Fruit fly (Drosophila melanogaster) whole organism, embryonic: Measurements from ENCODE around the gene CG9760.

Source experiments
- BEAF-32 ChIP-seq: fragments of 200-800 bp; sonication (Bioruptor generic); optimal IDR thresholded peaks from 3 replicates; lab custom pipeline; 2017; ENCODE audit warnings: missing biosample characterization, missing genetic modification characterization, mild to moderate bottlenecking, moderate library complexity, missing genetic modification reagents
- CG10274 ChIP-seq: fragments of 200-800 bp; sonication (Bioruptor generic); optimal IDR thresholded peaks from 3 replicates; lab custom pipeline; 2017; ENCODE audit warnings: missing biosample characterization, mild to moderate bottlenecking, missing genetic modification characterization
- CG10654 ChIP-seq: fragments of 200-800 bp; sonication (Bioruptor generic); optimal IDR thresholded peaks from 2 replicates; lab custom pipeline; 2016; ENCODE audit warnings: missing biosample characterization, missing genetic modification characterization
- CG11560 ChIP-seq: fragments of 200-800 bp; sonication (Bioruptor generic); IDR thresholded peaks from 3 replicates; pipeline ENCODE4 v1.3.6; 2022; ENCODE audit warnings: missing biosample characterization, missing genetic modification characterization
- CG12104 ChIP-seq: fragments of 200-800 bp; sonication (Bioruptor generic); optimal IDR thresholded peaks from 3 replicates; lab custom pipeline; 2016; ENCODE audit warnings: missing biosample characterization, missing genetic modification characterization
- CG14710 ChIP-seq: fragments of 200-800 bp; sonication (Bioruptor generic); optimal IDR thresholded peaks from 3 replicates; lab custom pipeline; 2019; ENCODE audit warnings: missing biosample characterization, mild to moderate bottlenecking, missing genetic modification characterization, moderate library complexity
- CG14860 ChIP-seq: fragments of 200-800 bp; sonication (Bioruptor generic); IDR thresholded peaks from 3 replicates; pipeline ENCODE4 v1.3.6; 2022; ENCODE audit warnings: missing biosample characterization, missing genetic modification characterization; ENCODE audit not compliant: partially characterized antibody
- CG16813 ChIP-seq: fragments of 200-800 bp; sonication (Bioruptor generic); IDR thresholded peaks from 3 replicates; pipeline ENCODE4 v1.3.6; 2022; ENCODE audit warnings: missing biosample characterization, missing genetic modification characterization; ENCODE audit not compliant: partially characterized antibody
- CG16815 ChIP-seq: fragments of 200-800 bp; sonication (Bioruptor generic); optimal IDR thresholded peaks from 3 replicates; lab custom pipeline; 2017; ENCODE audit warnings: missing biosample characterization, mild to moderate bottlenecking, missing genetic modification characterization
- CG17186 ChIP-seq: fragments of 200-800 bp; sonication (Bioruptor generic); optimal IDR thresholded peaks from 3 replicates; lab custom pipeline; 2017; ENCODE audit warnings: missing biosample characterization, missing genetic modification reagents, missing genetic modification characterization
- CG17359 ChIP-seq: fragments of 200-800 bp; sonication (Bioruptor generic); optimal IDR thresholded peaks from 3 replicates; lab custom pipeline; 2018; ENCODE audit warnings: missing biosample characterization, mild to moderate bottlenecking, missing genetic modification characterization, moderate library complexity
- CG2129 ChIP-seq: fragments of 200-800 bp; sonication (Bioruptor generic); IDR thresholded peaks from 2 replicates; pipeline ENCODE4 v1.3.6; 2022; ENCODE audit warnings: missing biosample characterization, missing genetic modification characterization; ENCODE audit not compliant: partially characterized antibody
- CG31441 ChIP-seq: fragments of 200-800 bp; sonication (Bioruptor generic); IDR thresholded peaks from 2 replicates; pipeline ENCODE4 v1.3.6; 2022; ENCODE audit warnings: missing biosample characterization, missing genetic modification characterization
- CG3726 ChIP-seq: fragments of 200-800 bp; sonication (Bioruptor generic); IDR thresholded peaks from 3 replicates; pipeline ENCODE4, ENCODE4 v1.3.6; 2022; ENCODE audit warnings: missing biosample characterization, missing genetic modification characterization
- CG4617 ChIP-seq: fragments of 200-800 bp; sonication (Bioruptor generic); optimal IDR thresholded peaks from 3 replicates; lab custom pipeline; 2016; ENCODE audit warnings: missing biosample characterization, missing genetic modification characterization, borderline replicate concordance
- CG6791 ChIP-seq: fragments of 200-800 bp; sonication (Bioruptor generic); IDR thresholded peaks from 3 replicates; pipeline ENCODE4 v1.3.6; 2022; ENCODE audit warnings: missing biosample characterization, missing genetic modification characterization; ENCODE audit not compliant: partially characterized antibody
- CG7357 ChIP-seq: fragments of 200-800 bp; sonication (Bioruptor generic); IDR thresholded peaks from 3 replicates; pipeline ENCODE4 v1.3.6; 2022; ENCODE audit warnings: missing biosample characterization, missing genetic modification characterization
- CG9727 ChIP-seq: fragments of 200-800 bp; sonication (Bioruptor generic); optimal IDR thresholded peaks from 3 replicates; lab custom pipeline; 2017; ENCODE audit warnings: missing biosample characterization, mild to moderate bottlenecking, missing genetic modification characterization
- Dll ChIP-seq: fragments of 200-800 bp; sonication (Bioruptor generic); IDR thresholded peaks from 4 replicates; pipeline ENCODE4 v1.3.6; 2022; ENCODE audit warnings: missing biosample characterization, missing genetic modification characterization; ENCODE audit not compliant: partially characterized antibody
- HLH4C ChIP-seq: fragments of 200-800 bp; sonication (Bioruptor generic); IDR thresholded peaks from 3 replicates; pipeline ENCODE4 v1.3.6; 2022; ENCODE audit warnings: missing biosample characterization, missing genetic modification characterization; ENCODE audit not compliant: partially characterized antibody
- HmgZ ChIP-seq: fragments of 200-800 bp; sonication (Bioruptor generic); optimal IDR thresholded peaks from 2 replicates; lab custom pipeline; 2018; ENCODE audit warnings: missing biosample characterization, mild to moderate bottlenecking, missing genetic modification characterization
- Hmr ChIP-seq: fragments of 200-800 bp; sonication (Bioruptor generic); optimal IDR thresholded peaks from 3 replicates; lab custom pipeline; 2017; ENCODE audit warnings: mild to moderate bottlenecking, missing biosample characterization, missing genetic modification reagents, missing genetic modification characterization
- Hr51 ChIP-seq, 2 experiments: fragments of 200-800 bp; sonication (Bioruptor generic); optimal IDR thresholded peaks; 2 replicates in 1 of 2; 3 replicates in 1 of 2; lab custom pipeline; 2016 to 2018; ENCODE audit warnings: missing biosample characterization in 2 of 2, missing genetic modification characterization in 2 of 2, mild to moderate bottlenecking in 1 of 2, moderate library complexity in 1 of 2
- MBD-R2 ChIP-seq: fragments of 200-800 bp; sonication (Bioruptor generic); IDR thresholded peaks from 2 replicates; pipeline ENCODE4 v1.3.6; 2022; ENCODE audit warnings: missing biosample characterization, missing genetic modification characterization
- MESR4 ChIP-seq: fragments of 200-800 bp; sonication (Bioruptor generic); optimal IDR thresholded peaks from 2 replicates; lab custom pipeline; 2018; ENCODE audit warnings: missing biosample characterization, mild to moderate bottlenecking, missing genetic modification characterization, moderate library complexity
- Mad ChIP-seq: fragments of 200-800 bp; sonication (Bioruptor generic); optimal IDR thresholded peaks from 2 replicates; lab custom pipeline; 2016; ENCODE audit warnings: missing biosample characterization, missing genetic modification characterization
- NK7.1 ChIP-seq: fragments of 200-800 bp; sonication (Bioruptor generic); optimal IDR thresholded peaks from 3 replicates; lab custom pipeline; 2016; ENCODE audit warnings: missing biosample characterization, missing genetic modification characterization
- Opbp ChIP-seq: fragments of 200-800 bp; sonication (Bioruptor generic); IDR thresholded peaks from 3 replicates; pipeline ENCODE4 v1.3.6; 2022; ENCODE audit warnings: missing biosample characterization, missing genetic modification characterization; ENCODE audit not compliant: partially characterized antibody
- PHDP ChIP-seq: fragments of 200-800 bp; sonication (Bioruptor generic); optimal IDR thresholded peaks from 3 replicates; lab custom pipeline; 2018; ENCODE audit warnings: missing biosample characterization, mild to moderate bottlenecking, missing genetic modification characterization, moderate library complexity
- Scr ChIP-seq: fragments of 200-800 bp; sonication (Bioruptor generic); IDR thresholded peaks from 2 replicates; pipeline ENCODE4 v1.3.6; 2022; ENCODE audit warnings: missing biosample characterization, missing genetic modification characterization; ENCODE audit not compliant: partially characterized antibody
- Sox100B ChIP-seq: fragments of 200-800 bp; sonication (Bioruptor generic); optimal IDR thresholded peaks from 3 replicates; lab custom pipeline; 2018; ENCODE audit warnings: missing biosample characterization, mild to moderate bottlenecking, missing genetic modification characterization
- Sry-δ ChIP-seq: fragments of 200-800 bp; sonication (Bioruptor generic); optimal IDR thresholded peaks from 2 replicates; lab custom pipeline; 2016; ENCODE audit warnings: missing biosample characterization, missing genetic modification characterization
- al ChIP-seq: fragments of 200-800 bp; sonication (Bioruptor generic); IDR thresholded peaks from 2 replicates; pipeline ENCODE4 v1.3.6; 2022; ENCODE audit warnings: missing biosample characterization, missing genetic modification characterization
- ato ChIP-seq: fragments of 200-800 bp; sonication (Bioruptor generic); IDR thresholded peaks from 2 replicates; pipeline ENCODE4 v1.3.6; 2022; ENCODE audit warnings: missing biosample characterization, missing genetic modification characterization; ENCODE audit not compliant: partially characterized antibody
- chinmo ChIP-seq: fragments of 200-800 bp; sonication (Bioruptor generic); IDR thresholded peaks from 4 replicates; pipeline ENCODE4 v1.3.6; 2022; ENCODE audit warnings: missing biosample characterization, missing genetic modification characterization; ENCODE audit not compliant: partially characterized antibody
- gce ChIP-seq: fragments of 200-800 bp; sonication (Bioruptor generic); IDR thresholded peaks from 3 replicates; pipeline ENCODE4 v1.3.6; 2022; ENCODE audit warnings: missing biosample characterization, missing genetic modification characterization
- gsb ChIP-seq: fragments of 200-800 bp; sonication (Bioruptor generic); IDR thresholded peaks from 2 replicates; pipeline ENCODE4 v1.3.6; 2022; ENCODE audit warnings: missing biosample characterization, missing genetic modification characterization
- knrl ChIP-seq: fragments of 200-800 bp; sonication (Bioruptor generic); IDR thresholded peaks from 3 replicates; pipeline ENCODE4 v1.3.6; 2022; ENCODE audit warnings: missing biosample characterization, missing genetic modification characterization; ENCODE audit not compliant: partially characterized antibody
- lola ChIP-seq, 3 experiments: fragments of >200 bp in 2 of 3; fragments of 200-800 bp in 1 of 3; sonication (Bioruptor generic) in 1 of 3; optimal IDR thresholded peaks; 2 replicates each; lab custom pipeline; 2017 to 2019; ENCODE audit warnings: missing biosample characterization in 3 of 3, missing genetic modification characterization in 3 of 3, mild to moderate bottlenecking in 1 of 3, moderate library complexity in 1 of 3
- mirr ChIP-seq: fragments of 200-800 bp; sonication (Bioruptor generic); optimal IDR thresholded peaks from 3 replicates; lab custom pipeline; 2018; ENCODE audit warnings: missing biosample characterization, mild to moderate bottlenecking, missing genetic modification characterization
- phol ChIP-seq: fragments of 200-800 bp; sonication (Bioruptor generic); optimal IDR thresholded peaks from 3 replicates; lab custom pipeline; 2018; ENCODE audit warnings: missing biosample characterization, mild to moderate bottlenecking, missing genetic modification characterization, moderate library complexity
- pzg ChIP-seq: fragments of 200-800 bp; sonication (Bioruptor generic); optimal IDR thresholded peaks from 3 replicates; lab custom pipeline; 2018; ENCODE audit warnings: missing biosample characterization, mild to moderate bottlenecking, missing genetic modification characterization, moderate library complexity
- salm ChIP-seq: fragments of 200-800 bp; sonication (Bioruptor generic); optimal IDR thresholded peaks from 2 replicates; lab custom pipeline; 2018; ENCODE audit warnings: missing biosample characterization, mild to moderate bottlenecking, missing genetic modification characterization
- tna ChIP-seq: fragments of 200-800 bp; sonication (Bioruptor generic); IDR thresholded peaks from 2 replicates; pipeline ENCODE4 v1.3.6; 2022; ENCODE audit warnings: missing biosample characterization, missing genetic modification characterization; ENCODE audit not compliant: partially characterized antibody
- unc-4 ChIP-seq: fragments of 200-800 bp; sonication (Bioruptor generic); IDR thresholded peaks from 2 replicates; pipeline ENCODE4 v1.3.6; 2022; ENCODE audit warnings: missing biosample characterization, missing genetic modification characterization; ENCODE audit not compliant: partially characterized antibody
- zen2 ChIP-seq: fragments of 200-800 bp; sonication (Bioruptor generic); IDR thresholded peaks from 3 replicates; pipeline ENCODE4 v1.3.6; 2022; ENCODE audit warnings: missing biosample characterization, missing genetic modification characterization; ENCODE audit not compliant: partially characterized antibody

The CG9760 gene

DNA sequence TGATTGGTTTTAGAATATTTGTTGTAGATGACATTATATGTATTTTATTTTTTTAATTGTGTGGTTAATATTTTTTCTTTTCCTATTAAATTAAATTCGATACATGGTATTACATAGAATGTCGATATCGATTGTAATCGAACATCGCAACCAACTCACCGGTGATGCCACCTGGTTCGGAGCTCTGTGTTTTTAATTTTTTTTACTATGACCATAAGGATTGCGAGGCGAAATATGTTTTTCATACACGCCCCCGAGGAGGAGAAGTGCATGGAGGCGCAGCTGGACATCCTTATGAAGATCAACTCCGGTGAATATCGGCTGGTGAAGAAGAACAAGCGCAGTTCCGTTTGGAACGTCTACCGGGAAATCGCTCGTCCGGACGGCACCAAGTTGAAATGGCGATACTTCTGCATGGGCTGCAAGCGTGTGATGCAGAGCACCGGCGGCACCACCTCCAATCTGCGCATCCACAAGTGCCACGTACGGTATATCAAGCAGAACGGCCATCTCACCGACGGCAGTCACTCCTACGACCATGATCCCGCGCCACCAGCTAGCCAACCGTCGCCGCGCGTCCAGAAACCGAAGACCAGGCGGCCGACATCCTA lies 43.6 kb downstream of the CG9760 start, which contains the start of gene CG11560 (continued):
- TF ChIP-seq gsb (GFP tag; lab: Robert Waterston, UW) (no peak), chinmo (GFP tag; lab: Robert Waterston, UW) (0 out of 4 replicates have a peak, but pooled peaks have one; percentile 29), lola (GFP tag; optimal IDR thresholded peaks at IDR 0.05; lab: Kevin White, UChicago) (no peak), CG10654 (no peak), Hr51 (GFP tag; optimal IDR thresholded peaks at IDR 0.05; lab: Kevin White, UChicago) (no peak), BEAF-32 (GFP tag; lab: Kevin White, UChicago) (peak; percentile 76), Sry-δ (GFP tag; lab: Kevin White, UChicago) (peak; percentile 61), pzg (peak; percentile 56), CG17359 (tag; lab: Kevin White, UChicago) (peak; percentile 83), CG17186 (GFP tag; lab: Kevin White, UChicago) (peak; percentile 1), Hmr (GFP tag; lab: Kevin White, UChicago) (no peak), CG10274 (no peak), CG9727 (GFP tag; lab: Kevin White, UChicago) (no peak), CG16815 (no peak), CG11560 (tag; lab: Robert Waterston, UW) (no peak; the same call in 2 of the 3 replicates), CG31441 (GFP tag; lab: Robert Waterston, UW) (no peak), tna (GFP tag; lab: Robert Waterston, UW) (0 out of 2 replicates have a peak, but pooled peaks have one; percentile 25), Scr (GFP tag; lab: Robert Waterston, UW) (peak; percentile 73), gce (no peak), knrl (GFP tag; lab: Robert Waterston, UW) (peak; percentile 42; the same call in 2 of the 3 replicates), CG7357 (GFP tag; lab: Robert Waterston, UW) (0 out of 3 replicates have a peak, but pooled peaks have one; percentile 36), Sox100B (GFP tag; lab: Kevin White, UChicago) (no peak), Dll (GFP tag; lab: Robert Waterston, UW) (peak; percentile 80), MBD-R2 (GFP tag; lab: Robert Waterston, UW) (peak; percentile 79), ato (GFP tag; lab: Robert Waterston, UW) (peak; percentile 26), zen2 (GFP tag; lab: Robert Waterston, UW) (peak; percentile 28; the same call in 1 of the 3 replicates), HmgZ (tag; lab: Kevin White, UChicago) (peak; percentile 16), CG14860 (GFP tag; lab: Robert Waterston, UW) (peak; percentile 66; the same call in 2 of the 3 replicates), CG4617 (GFP tag; lab: Kevin White, UChicago) (peak; percentile 24), NK7.1 (GFP tag; lab: Kevin White, UChicago) (no peak), HLH4C (GFP tag; lab: Robert Waterston, UW) (peak; percentile 78), CG3726 (no peak), salm (no peak), mirr (GFP tag; lab: Kevin White, UChicago) (no peak), phol (peak; percentile 43), CG16813 (GFP tag; lab: Robert Waterston, UW) (peak; percentile 62; the same call in 2 of the 3 replicates), CG12104 (GFP tag; lab: Kevin White, UChicago) (no peak), MESR4 (GFP tag; lab: Kevin White, UChicago) (peak; percentile 72), CG2129 (GFP tag; lab: Robert Waterston, UW) (peak; percentile 42), unc-4 (GFP tag; lab: Robert Waterston, UW) (peak; percentile 73), CG6791 (peak; percentile 55; the same call in 2 of the 3 replicates), PHDP (tag; lab: Kevin White, UChicago) (no peak), Opbp (GFP tag; lab: Robert Waterston, UW) (peak; percentile 40; the same call in 2 of the 3 replicates), al (no peak), CG14710 (tag; lab: Kevin White, UChicago) (peak; percentile 19), Mad (GFP tag; lab: Kevin White, UChicago) (no peak)
